Worm (Caenorhabditis elegans): Measurements from ENCODE around the gene acbp-6.

- no peak for TF ChIP-seq pes-1 (GFP tag; IDR thresholded peaks at IDR 0.05)
- TF ChIP-seq flt-1 (GFP tag; IDR thresholded peaks at IDR 0.05) = no peak
- no peak for TF ChIP-seq ceh-36 (tag; optimal IDR thresholded peaks at IDR 0.05)
- TF ChIP-seq ceh-13 (GFP tag; optimal IDR thresholded peaks at IDR 0.05) = no peak
- no peak for TF ChIP-seq ama-1 (optimal IDR thresholded peaks at IDR 0.05)
- TF ChIP-seq F13C5.2 (tag; optimal IDR thresholded peaks at IDR 0.05) = no peak
- no peak for TF ChIP-seq tbx-11 (GFP tag; IDR thresholded peaks at IDR 0.05)
- TF ChIP-seq aly-1 (tag; optimal IDR thresholded peaks at IDR 0.05) = no peak
Observed at ce11 chrII:11978478-11978877, 4.9 kb upstream of the acbp-6 start.
